Fruit fly (Drosophila melanogaster) S2 (cell line): ENCODE measurements around the gene Prosalpha6.

Experiments used
- CG8478 ChIP-seq: fragments of >200 bp; optimal IDR thresholded peaks from 2 replicates; lab custom pipeline; 2018
- CTCF ChIP-seq, 2 experiments: fragments of >200 bp; optimal IDR thresholded peaks; 2 replicates each; lab custom pipeline; 2018

dm6 chr2L:10201743-10202142, 19.4 kb upstream of the Prosalpha6 start:
- TF ChIP-seq CTCF (optimal IDR thresholded peaks at IDR 0.05; lab: Kevin White, UChicago) (no peak), CG8478 (lab: Kevin White, UChicago) (no peak)
